Worm (Caenorhabditis elegans) whole organism, L1 larva: ENCODE measurements around the gene sop-2.
"Not testable (repeated sequence)": the region's sequence is repeated elsewhere in the genome, so short reads cannot be mapped to it uniquely, and the experiment has no call there.

Experiments used
- alr-1 ChIP-seq: fragments of 200-800 bp; sonication (Bioruptor generic); optimal IDR thresholded peaks from 2 replicates; lab custom pipeline; 2018; ENCODE audit warnings: borderline replicate concordance, mild to moderate bottlenecking, missing genetic modification characterization, missing compliant biosample characterization
- aly-2 ChIP-seq: fragments of 150-350 bp; optimal IDR thresholded peaks from 2 replicates; lab custom pipeline; 2014; ENCODE audit warnings: missing biosample characterization, missing genetic modification characterization
- ama-1 ChIP-seq: fragments of 150-350 bp; optimal IDR thresholded peaks from 2 replicates; lab custom pipeline; 2014
- ceh-82 ChIP-seq, 3 experiments: fragments of 150-350 bp in 1 of 3; sonication (generic microtip) in 2 of 3; optimal IDR thresholded peaks; 2 replicates each; lab custom pipeline; 2014 to 2017; ENCODE audit warnings: missing biosample characterization in 3 of 3, missing genetic modification characterization in 3 of 3
- lin-13 ChIP-seq: fragments of 150-350 bp; optimal IDR thresholded peaks from 2 replicates; lab custom pipeline; 2014; ENCODE audit warnings: missing biosample characterization, missing genetic modification reagents, missing genetic modification characterization
- nhr-237 ChIP-seq: fragments of 150-350 bp; optimal IDR thresholded peaks from 2 replicates; lab custom pipeline; 2014; ENCODE audit warnings: missing biosample characterization, missing genetic modification characterization
- pag-3 ChIP-seq: sonication (generic microtip); optimal IDR thresholded peaks from 2 replicates; lab custom pipeline; 2017; ENCODE audit warnings: missing genetic modification characterization, mild to moderate bottlenecking, missing compliant biosample characterization, antibody characterized with exemption, borderline replicate concordance; ENCODE audit not compliant: insufficient read depth
- tbx-2 ChIP-seq: sonication (generic microtip); optimal IDR thresholded peaks from 2 replicates; lab custom pipeline; 2016; ENCODE audit warnings: missing genetic modification characterization, missing compliant biosample characterization
- ztf-11 ChIP-seq, 2 experiments: sonication (generic microtip); optimal IDR thresholded peaks; 2 replicates each; lab custom pipeline; 2016 to 2017; ENCODE audit warnings: missing genetic modification characterization in 2 of 2, missing biosample characterization in 1 of 2, missing compliant biosample characterization in 1 of 2
- ztf-4 ChIP-seq: fragments of 150-350 bp; optimal IDR thresholded peaks from 2 replicates; lab custom pipeline; 2014; ENCODE audit warnings: missing biosample characterization, missing genetic modification characterization

DNA sequence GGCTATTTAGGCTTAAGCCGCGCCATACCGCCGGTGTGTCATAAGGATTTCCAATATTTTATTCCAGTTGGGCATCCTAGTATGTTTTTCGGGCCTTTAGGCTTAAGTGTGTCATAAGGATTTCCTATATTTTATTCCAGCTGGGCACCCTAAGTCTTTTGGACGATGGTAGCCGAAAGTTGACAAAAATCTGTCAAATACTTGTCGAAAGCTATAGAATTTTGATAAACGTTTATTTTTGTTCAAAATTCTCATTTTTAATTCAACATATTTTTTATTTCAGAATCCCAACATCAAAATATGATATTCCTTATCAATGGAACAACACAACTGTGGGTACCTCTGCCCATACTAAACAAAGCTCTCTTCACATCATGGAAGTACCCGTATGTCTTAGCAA lies 21.2 kb upstream of the sop-2 start, which contains the start of gene sre-49:
- not testable (repeated sequence) for TF ChIP-seq ztf-4 (tag; lab: Kevin White, UChicago); ama-1 (lab: Kevin White, UChicago); ztf-11 (tag; optimal IDR thresholded peaks at IDR 0.05; lab: Kevin White, UChicago); pag-3 (tag; lab: Kevin White, UChicago); aly-2 (tag; lab: Kevin White, UChicago); nhr-237 (tag; lab: Kevin White, UChicago); lin-13 (GFP tag; lab: Kevin White, UChicago); alr-1 (tag; lab: Kevin White, UChicago); ceh-82 (tag; optimal IDR thresholded peaks at IDR 0.05; lab: Kevin White, UChicago); tbx-2 (tag; lab: Kevin White, UChicago)
